Fruit fly (Drosophila melanogaster): Measurements from ENCODE around the gene Ten-a.
A peak's percentile ranks its signal among the peaks of the same experiment; 100 is the strongest.

Gene Ten-a

DNA sequence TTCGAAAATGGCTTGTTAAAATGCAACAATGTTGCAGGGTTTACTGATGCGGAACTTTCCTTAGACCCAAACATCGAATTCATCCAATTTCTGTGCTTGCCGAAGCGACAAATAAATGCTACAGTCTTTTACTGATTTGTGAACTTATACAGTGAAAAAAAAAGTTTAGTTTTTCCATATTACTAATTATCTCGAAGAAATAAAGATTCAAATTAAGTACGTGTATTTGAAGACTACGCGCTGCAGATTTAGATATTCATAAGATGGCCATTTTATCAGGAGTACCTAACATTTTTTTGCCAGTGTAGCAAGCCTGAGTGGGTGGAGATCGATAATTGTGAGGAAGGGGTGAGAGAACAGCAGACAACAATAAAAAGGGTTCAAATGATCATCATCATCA lies 178.0 kb downstream of the Ten-a start (continued):
- TF ChIP-seq otp (GFP tag; IDR thresholded peaks at IDR 0.05) (peak; percentile 80), CG31441 (GFP tag; IDR thresholded peaks at IDR 0.05) (peak; percentile 69), CG4424 (GFP tag; optimal IDR thresholded peaks at IDR 0.05) (peak; percentile 34), CG15514 (GFP tag; optimal IDR thresholded peaks at IDR 0.05) (no peak), CkIIα-i1 (GFP tag; IDR thresholded peaks at IDR 0.05) (no peak), CG11456 (GFP tag; IDR thresholded peaks at IDR 0.05) (peak; percentile 58; the same call in 1 of the 3 replicates), CG4854 (GFP tag; optimal IDR thresholded peaks at IDR 0.05) (no peak), Hr78 (GFP tag; optimal IDR thresholded peaks at IDR 0.05) (peak in 1 of 2 experiments; percentile 57), fu2 (GFP tag; optimal IDR thresholded peaks at IDR 0.05) (no peak), CG1832 (GFP tag; optimal IDR thresholded peaks at IDR 0.05) (no peak), CG15011 (GFP tag; optimal IDR thresholded peaks at IDR 0.05) (no peak), ewg (GFP tag; optimal IDR thresholded peaks at IDR 0.05) (peak; percentile 10), Dad (GFP tag; optimal IDR thresholded peaks at IDR 0.05) (peak; percentile 71), en (GFP tag; optimal IDR thresholded peaks at IDR 0.05) (peak; percentile 60), her (GFP tag; optimal IDR thresholded peaks at IDR 0.05) (no peak), pb (GFP tag; optimal IDR thresholded peaks at IDR 0.05) (peak; percentile 67), CG18011 (GFP tag; optimal IDR thresholded peaks at IDR 0.05) (no peak), hbn (GFP tag; IDR thresholded peaks at IDR 0.05; ENCODE audit: partially characterized antibody) (no peak), Gug (GFP tag; IDR thresholded peaks at IDR 0.05) (peak; percentile 54; the same call in 3 of the 4 replicates), CG30403 (GFP tag; optimal IDR thresholded peaks at IDR 0.05) (peak; percentile 45), CG14860 (GFP tag; IDR thresholded peaks at IDR 0.05; ENCODE audit: partially characterized antibody) (no peak), croc (GFP tag; conservative IDR thresholded peaks at IDR 0.05) (peak; percentile 55), ttk (GFP tag; IDR thresholded peaks at IDR 0.05) (peak; percentile 61), ems (GFP tag; optimal IDR thresholded peaks at IDR 0.05) (no peak), CG15601 (tag; optimal IDR thresholded peaks at IDR 0.05) (peak; percentile 64), sd (tag; optimal IDR thresholded peaks at IDR 0.05) (no peak), dmrt99B (tag; optimal IDR thresholded peaks at IDR 0.05) (peak; percentile 63), CG10959 (GFP tag; IDR thresholded peaks at IDR 0.05) (no peak), CG13894 (tag; optimal IDR thresholded peaks at IDR 0.05) (no peak), CG17186 (GFP tag; optimal IDR thresholded peaks at IDR 0.05) (no peak), CG7357 (GFP tag; IDR thresholded peaks at IDR 0.05) (peak; percentile 37; the same call in 1 of the 3 replicates), CG13624 (GFP tag; optimal IDR thresholded peaks at IDR 0.05) (peak; percentile 58), PHDP (tag; optimal IDR thresholded peaks at IDR 0.05) (no peak), Six4 (GFP tag; optimal IDR thresholded peaks at IDR 0.05) (peak; percentile 28), ken (GFP tag; IDR thresholded peaks at IDR 0.05) (peak; percentile 51; the same call in 1 of the 3 replicates), CG2678 (tag; optimal IDR thresholded peaks at IDR 0.05) (peak; percentile 63), p53 (GFP tag; optimal IDR thresholded peaks at IDR 0.05) (peak; percentile 16), CG12236 (GFP tag; optimal IDR thresholded peaks at IDR 0.05) (no peak), ase (GFP tag; IDR thresholded peaks at IDR 0.05) (peak; percentile 24; the same call in 1 of the 3 replicates), CG7786 (GFP tag; optimal IDR thresholded peaks at IDR 0.05) (peak; percentile 2), Sox100B (GFP tag; optimal IDR thresholded peaks at IDR 0.05) (peak; percentile 23), CG1602 (GFP tag; optimal IDR thresholded peaks at IDR 0.05) (peak; percentile 2), Ets97D (GFP tag; optimal IDR thresholded peaks at IDR 0.05) (peak; percentile 15), CG7372 (GFP tag; IDR thresholded peaks at IDR 0.05) (no peak), CG14441 (GFP tag; IDR thresholded peaks at IDR 0.05) (peak; percentile 67), CG6175 (GFP tag; IDR thresholded peaks at IDR 0.05) (no peak), Opbp (GFP tag; IDR thresholded peaks at IDR 0.05; ENCODE audit: partially characterized antibody) (no peak), CG10147 (GFP tag; optimal IDR thresholded peaks at IDR 0.05) (no peak), onecut (GFP tag; IDR thresholded peaks at IDR 0.05) (peak; percentile 83), D (optimal IDR thresholded peaks at IDR 0.05) (no peak), D (GFP tag; optimal IDR thresholded peaks at IDR 0.05) (peak; percentile 40)
